Worm (Caenorhabditis elegans): ENCODE results near the gene tbb-2.

DNA sequence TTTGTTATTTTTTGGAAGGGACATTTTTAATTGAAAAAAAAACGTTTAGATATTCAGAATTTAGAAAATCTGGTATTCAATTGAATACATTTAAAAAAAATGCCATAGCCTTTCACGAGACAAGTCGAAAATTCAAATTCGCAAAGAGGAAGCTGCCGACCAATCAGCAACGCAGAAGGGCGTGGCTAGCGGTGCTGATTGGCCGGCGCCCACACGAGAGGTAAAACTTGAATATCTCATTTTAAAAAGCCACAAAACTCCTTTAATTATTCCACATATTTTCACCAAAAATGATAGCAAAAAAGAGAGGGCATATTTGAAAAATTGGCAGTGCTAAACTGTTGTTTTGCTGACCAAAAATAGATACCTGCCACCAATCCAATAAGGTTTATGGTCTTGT lies 42.9 kb downstream of the tbb-2 start:
- TF ChIP-seq T22C8.4 (GFP tag; IDR thresholded peaks at IDR 0.05): no peak
- TF ChIP-seq cog-1 (tag; optimal IDR thresholded peaks at IDR 0.05): no peak
- TF ChIP-seq med-1 (GFP tag; optimal IDR thresholded peaks at IDR 0.05; ENCODE audit: insufficient read depth): no peak
- TF ChIP-seq flt-1 (GFP tag; IDR thresholded peaks at IDR 0.05): no peak
- TF ChIP-seq ref-1 (GFP tag; conservative IDR thresholded peaks at IDR 0.05): no peak

All from whole organism, midembryonic.